Worm (Caenorhabditis elegans): ENCODE data around the gene F49C12.6.

- no peak for TF ChIP-seq him-1 (tag; optimal IDR thresholded peaks at IDR 0.05)
- TF ChIP-seq W03F9.2 (tag; optimal IDR thresholded peaks at IDR 0.05), result no peak
Observed at ce11 chrIV:9262295-9262694, 46.6 kb downstream of the F49C12.6 start.
